Worm (Caenorhabditis elegans): ENCODE results near the gene fbxa-202.

DNA sequence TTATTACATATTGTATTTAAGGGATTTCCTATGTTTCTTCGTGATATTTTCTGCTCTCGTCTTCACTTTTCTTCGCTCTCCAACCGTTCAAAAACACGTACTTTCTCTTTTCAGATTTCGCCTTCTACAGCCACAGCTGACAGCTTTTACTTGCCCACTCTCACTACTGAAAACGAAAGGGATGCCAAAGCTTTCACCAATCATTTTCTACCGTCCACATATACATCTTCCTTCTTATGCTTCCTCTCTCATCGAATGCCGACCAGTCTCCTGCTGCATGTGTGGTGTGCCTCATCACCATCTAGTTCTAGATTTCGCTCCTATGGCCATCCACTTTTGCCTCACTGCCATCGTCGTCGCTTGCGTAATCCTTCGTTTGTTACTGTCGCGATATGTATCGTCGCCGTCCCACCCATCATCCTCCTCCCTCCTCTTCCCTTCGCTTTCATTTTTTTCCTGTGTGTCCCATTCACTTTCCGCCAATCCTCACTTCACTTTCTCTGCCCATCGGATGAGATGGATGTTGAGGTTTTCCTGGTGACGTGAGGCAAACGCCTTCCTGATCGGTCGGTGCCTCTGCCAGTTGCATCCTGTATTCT lies 26.2 kb downstream of the fbxa-202 start:
- TF ChIP-seq ztf-4 (tag; optimal IDR thresholded peaks at IDR 0.05) (no peak), nhr-11 (tag; optimal IDR thresholded peaks at IDR 0.05) (no peak)

All from whole organism, L1 larva.